Fruit fly (Drosophila melanogaster) whole organism, embryonic: ENCODE results near the gene Adh.

ENCODE experiments used
- Bgb ChIP-seq: fragments of 200-800 bp; sonication (Bioruptor generic); IDR thresholded peaks from 2 replicates; pipeline ENCODE4 v1.3.6; 2022; ENCODE audit warnings: missing biosample characterization, missing genetic modification characterization; ENCODE audit not compliant: partially characterized antibody
- Blimp-1 ChIP-seq: fragments of 200-800 bp; sonication (Bioruptor generic); optimal IDR thresholded peaks from 3 replicates; lab custom pipeline; 2018; ENCODE audit warnings: missing biosample characterization, missing genetic modification characterization, mild to moderate bottlenecking, moderate library complexity, missing genetic modification reagents
- CG10321 ChIP-seq: fragments of 200-800 bp; sonication (Bioruptor generic); IDR thresholded peaks from 2 replicates; pipeline ENCODE4 v1.3.6; 2022; ENCODE audit warnings: missing biosample characterization, missing genetic modification characterization
- CG10366 ChIP-seq: fragments of 200-800 bp; sonication (Bioruptor generic); IDR thresholded peaks from 2 replicates; pipeline ENCODE4 v1.3.6; 2022; ENCODE audit warnings: missing biosample characterization, missing genetic modification characterization
- CG11398 ChIP-seq: fragments of 200-800 bp; sonication (Bioruptor generic); optimal IDR thresholded peaks from 2 replicates; lab custom pipeline; 2016; ENCODE audit warnings: missing biosample characterization, missing genetic modification characterization
- CG1233 ChIP-seq: fragments of 200-800 bp; sonication (Bioruptor generic); optimal IDR thresholded peaks from 4 replicates; lab custom pipeline; 2018; ENCODE audit warnings: missing biosample characterization, mild to moderate bottlenecking, missing genetic modification characterization
- CG13894 ChIP-seq: fragments of 200-800 bp; sonication (Bioruptor generic); optimal IDR thresholded peaks from 3 replicates; lab custom pipeline; 2018; ENCODE audit warnings: missing biosample characterization, mild to moderate bottlenecking, missing genetic modification characterization, moderate library complexity
- CG14710 ChIP-seq: fragments of 200-800 bp; sonication (Bioruptor generic); optimal IDR thresholded peaks from 3 replicates; lab custom pipeline; 2019; ENCODE audit warnings: missing biosample characterization, mild to moderate bottlenecking, missing genetic modification characterization, moderate library complexity
- CG14965 ChIP-seq: fragments of 200-800 bp; sonication (Bioruptor generic); optimal IDR thresholded peaks from 2 replicates; lab custom pipeline; 2016; ENCODE audit warnings: missing biosample characterization, missing genetic modification characterization, borderline replicate concordance
- CG18262 ChIP-seq: fragments of 200-800 bp; optimal IDR thresholded peaks from 3 replicates; lab custom pipeline; 2019; ENCODE audit warnings: missing biosample characterization, mild to moderate bottlenecking, missing genetic modification characterization, moderate library complexity
- CG18619 ChIP-seq: fragments of 200-800 bp; sonication (Bioruptor generic); optimal IDR thresholded peaks from 3 replicates; lab custom pipeline; 2017; ENCODE audit warnings: missing biosample characterization, mild to moderate bottlenecking, missing genetic modification characterization
- CG2120 ChIP-seq: fragments of 200-800 bp; sonication (Bioruptor generic); optimal IDR thresholded peaks from 3 replicates; lab custom pipeline; 2016; ENCODE audit warnings: missing biosample characterization, missing genetic modification characterization
- CG31365 ChIP-seq: fragments of 200-800 bp; sonication (Bioruptor generic); optimal IDR thresholded peaks from 2 replicates; lab custom pipeline; 2018; ENCODE audit warnings: missing biosample characterization, mild to moderate bottlenecking, missing genetic modification characterization
- CG3163 ChIP-seq: fragments of 200-800 bp; sonication (Bioruptor generic); optimal IDR thresholded peaks from 3 replicates; lab custom pipeline; 2016; ENCODE audit warnings: missing biosample characterization, missing genetic modification characterization
- CG3995 ChIP-seq: fragments of 200-800 bp; sonication (Bioruptor generic); optimal IDR thresholded peaks from 3 replicates; lab custom pipeline; 2016; ENCODE audit warnings: missing biosample characterization, missing genetic modification characterization
- CG8765 ChIP-seq: fragments of 200-800 bp; sonication (Bioruptor generic); IDR thresholded peaks from 2 replicates; pipeline ENCODE4 v1.3.6; 2022; ENCODE audit warnings: missing biosample characterization, missing genetic modification characterization
- CG9437 ChIP-seq: fragments of 200-800 bp; sonication (Bioruptor generic); optimal IDR thresholded peaks from 2 replicates; lab custom pipeline; 2018; ENCODE audit warnings: missing biosample characterization, mild to moderate bottlenecking, missing genetic modification characterization
- CG9797 ChIP-seq: fragments of 200-800 bp; sonication (Bioruptor generic); optimal IDR thresholded peaks from 3 replicates; lab custom pipeline; 2018; ENCODE audit warnings: missing biosample characterization, mild to moderate bottlenecking, missing genetic modification characterization
- CoRest ChIP-seq: fragments of 200-800 bp; sonication (Bioruptor generic); optimal IDR thresholded peaks from 3 replicates; lab custom pipeline; 2018; ENCODE audit warnings: missing biosample characterization, mild to moderate bottlenecking, missing genetic modification characterization, moderate library complexity
- D19A ChIP-seq: fragments of 200-800 bp; optimal IDR thresholded peaks from 3 replicates; lab custom pipeline; 2019; ENCODE audit warnings: missing biosample characterization, mild to moderate bottlenecking, missing genetic modification characterization, moderate library complexity
- Dref ChIP-seq: fragments of 200-800 bp; sonication (Bioruptor generic); IDR thresholded peaks from 2 replicates; pipeline ENCODE4 v1.3.6; 2022; ENCODE audit warnings: missing biosample characterization, missing genetic modification characterization
- Fer3 ChIP-seq: fragments of 200-800 bp; sonication (Bioruptor generic); optimal IDR thresholded peaks from 2 replicates; lab custom pipeline; 2018; ENCODE audit warnings: missing biosample characterization, mild to moderate bottlenecking, missing genetic modification characterization, moderate library complexity
- H15 ChIP-seq: fragments of 200-800 bp; sonication (Bioruptor generic); IDR thresholded peaks from 3 replicates; pipeline ENCODE4 v1.3.6; 2022; ENCODE audit warnings: missing biosample characterization, missing genetic modification characterization
- HLH4C ChIP-seq: fragments of 200-800 bp; sonication (Bioruptor generic); IDR thresholded peaks from 3 replicates; pipeline ENCODE4 v1.3.6; 2022; ENCODE audit warnings: missing biosample characterization, missing genetic modification characterization; ENCODE audit not compliant: partially characterized antibody
- Mrtf ChIP-seq: fragments of 200-800 bp; sonication (Bioruptor generic); IDR thresholded peaks from 3 replicates; pipeline ENCODE4 v1.3.6; 2022; ENCODE audit warnings: missing biosample characterization, missing genetic modification characterization
- NC2α ChIP-seq: fragments of 200-800 bp; sonication (Bioruptor generic); optimal IDR thresholded peaks from 2 replicates; lab custom pipeline; 2016; ENCODE audit warnings: missing biosample characterization, missing genetic modification characterization
- Nf-YB ChIP-seq: fragments of 200-800 bp; sonication (Bioruptor generic); optimal IDR thresholded peaks from 3 replicates; lab custom pipeline; 2019; ENCODE audit warnings: missing biosample characterization, mild to moderate bottlenecking, missing genetic modification characterization, moderate library complexity
- Rx ChIP-seq: fragments of 200-800 bp; sonication (Bioruptor generic); IDR thresholded peaks from 2 replicates; pipeline ENCODE4 v1.3.6; 2022; ENCODE audit warnings: missing biosample characterization, missing genetic modification characterization
- Vsx1 ChIP-seq: fragments of 200-800 bp; sonication (Bioruptor generic); optimal IDR thresholded peaks from 2 replicates; lab custom pipeline; 2017; ENCODE audit warnings: missing biosample characterization, mild to moderate bottlenecking, missing genetic modification characterization, missing genetic modification reagents
- YL-1 ChIP-seq: fragments of 200-800 bp; sonication (Bioruptor generic); optimal IDR thresholded peaks from 3 replicates; lab custom pipeline; 2017; ENCODE audit warnings: missing biosample characterization, mild to moderate bottlenecking, missing genetic modification characterization
- bab2 ChIP-seq: fragments of 200-800 bp; sonication (Bioruptor generic); optimal IDR thresholded peaks from 2 replicates; lab custom pipeline; 2016; ENCODE audit warnings: missing biosample characterization, missing genetic modification characterization
- cg ChIP-seq: fragments of 200-800 bp; sonication (Bioruptor generic); optimal IDR thresholded peaks from 3 replicates; lab custom pipeline; 2019; ENCODE audit warnings: missing biosample characterization, mild to moderate bottlenecking, missing genetic modification characterization, moderate library complexity
- crp ChIP-seq, 2 experiments: fragments of 200-800 bp; sonication (Bioruptor generic); optimal IDR thresholded peaks; 2 replicates in 1 of 2; 3 replicates in 1 of 2; lab custom pipeline; 2017; ENCODE audit warnings: missing biosample characterization in 2 of 2, missing genetic modification characterization in 2 of 2, mild to moderate bottlenecking in 1 of 2, moderate library complexity in 1 of 2
- dm ChIP-seq: fragments of 200-800 bp; sonication (Bioruptor generic); optimal IDR thresholded peaks from 3 replicates; lab custom pipeline; 2016; ENCODE audit warnings: missing biosample characterization, missing genetic modification characterization
- en ChIP-seq: fragments of 200-800 bp; sonication (Bioruptor generic); optimal IDR thresholded peaks from 2 replicates; lab custom pipeline; 2016; ENCODE audit warnings: missing biosample characterization, missing genetic modification characterization
- ewg ChIP-seq: fragments of 200-800 bp; sonication (Bioruptor generic); optimal IDR thresholded peaks from 3 replicates; lab custom pipeline; 2017; ENCODE audit warnings: mild to moderate bottlenecking, missing biosample characterization, missing genetic modification reagents, missing genetic modification characterization
- fru ChIP-seq: fragments of >200 bp; optimal IDR thresholded peaks from 2 replicates; lab custom pipeline; 2017
- gem ChIP-seq: fragments of 200-800 bp; sonication (Bioruptor generic); optimal IDR thresholded peaks from 2 replicates; lab custom pipeline; 2019; ENCODE audit warnings: missing biosample characterization, mild to moderate bottlenecking, missing genetic modification characterization, moderate library complexity
- jigr1 ChIP-seq: fragments of 200-800 bp; sonication (Bioruptor generic); IDR thresholded peaks from 3 replicates; pipeline ENCODE4 v1.3.6; 2022; ENCODE audit warnings: missing biosample characterization, missing genetic modification characterization
- nerfin-2 ChIP-seq: fragments of 200-800 bp; sonication (Bioruptor generic); IDR thresholded peaks from 2 replicates; pipeline ENCODE4 v1.3.6; 2022; ENCODE audit warnings: missing biosample characterization, missing genetic modification characterization; ENCODE audit not compliant: partially characterized antibody
- nmo ChIP-seq: fragments of 200-800 bp; sonication (Bioruptor generic); optimal IDR thresholded peaks from 2 replicates; lab custom pipeline; 2018; ENCODE audit warnings: missing biosample characterization, mild to moderate bottlenecking, missing genetic modification characterization, moderate library complexity
- odd ChIP-seq: fragments of 200-800 bp; sonication (Bioruptor generic); optimal IDR thresholded peaks from 2 replicates; lab custom pipeline; 2017; ENCODE audit warnings: missing biosample characterization, mild to moderate bottlenecking, missing genetic modification characterization
- pan ChIP-seq, 4 experiments: fragments of >200 bp in 3 of 4; fragments of 200-800 bp in 1 of 4; sonication (Bioruptor generic) in 1 of 4; optimal IDR thresholded peaks in 3 of 4; IDR thresholded peaks in 1 of 4; 2 replicates each; pipeline versions ENCODE4 v1.3.6 to Lab custom; 2017 to 2022; ENCODE audit warnings: missing biosample characterization in 2 of 4, missing genetic modification characterization in 2 of 4, mixed read lengths in 1 of 4
- phol ChIP-seq: fragments of 200-800 bp; sonication (Bioruptor generic); optimal IDR thresholded peaks from 3 replicates; lab custom pipeline; 2018; ENCODE audit warnings: missing biosample characterization, mild to moderate bottlenecking, missing genetic modification characterization, moderate library complexity
- ssp ChIP-seq: fragments of 200-800 bp; sonication (Bioruptor generic); IDR thresholded peaks from 2 replicates; pipeline ENCODE4 v1.3.6; 2022; ENCODE audit warnings: missing biosample characterization, missing genetic modification characterization
- sug ChIP-seq: fragments of 200-800 bp; optimal IDR thresholded peaks from 2 replicates; lab custom pipeline; 2019; ENCODE audit warnings: missing biosample characterization, mild to moderate bottlenecking, missing genetic modification characterization, moderate library complexity
- twi ChIP-seq: fragments of 200-800 bp; optimal IDR thresholded peaks from 2 replicates; lab custom pipeline; 2019; ENCODE audit warnings: missing biosample characterization, mild to moderate bottlenecking, missing genetic modification characterization, moderate library complexity
- vfl ChIP-seq: fragments of 200-800 bp; sonication (Bioruptor generic); optimal IDR thresholded peaks from 2 replicates; lab custom pipeline; 2016; ENCODE audit warnings: missing biosample characterization, missing genetic modification characterization
- yki ChIP-seq: fragments of >200 bp; optimal IDR thresholded peaks from 3 replicates; lab custom pipeline; 2018

The Adh gene

dm6 chr2L:14614897-14615602 is at the start of gene Adh, which contains the start of gene Adhr (continued):
- TF ChIP-seq Blimp-1 (peak; percentile 79), CG10321 (no peak), phol (tag; lab: Kevin White, UChicago) (peak; percentile 85), CG10366 (GFP tag; lab: Robert Waterston, UW) (peak; percentile 58), CG14965 (GFP tag; lab: Kevin White, UChicago) (no peak), CG18262 (tag; lab: Kevin White, UChicago) (peak; percentile 81), CG3995 (peak; percentile 31), CG14710 (tag; lab: Kevin White, UChicago) (peak; percentile 70), HLH4C (no peak), dm (GFP tag; lab: Kevin White, UChicago) (peak; percentile 50), CG31365 (tag; lab: Kevin White, UChicago) (no peak), CG18619 (peak; percentile 71), CG11398 (GFP tag; lab: Kevin White, UChicago) (peak; percentile 48), sug (tag; lab: Kevin White, UChicago) (peak; percentile 71), YL-1 (GFP tag; lab: Kevin White, UChicago) (no peak), odd (GFP tag; lab: Kevin White, UChicago) (peak; percentile 72), D19A (tag; lab: Kevin White, UChicago) (peak; percentile 69), CoRest (tag; lab: Kevin White, UChicago) (peak; percentile 89), jigr1 (peak; percentile 36; the same call in 1 of the 3 replicates), yki (lab: Kevin White, UChicago) (no peak), Rx (GFP tag; lab: Robert Waterston, UW) (no peak), Mrtf (GFP tag; lab: Robert Waterston, UW) (peak; percentile 67; the same call in 2 of the 3 replicates), Bgb (GFP tag; lab: Robert Waterston, UW) (no peak), CG9797 (GFP tag; lab: Kevin White, UChicago) (no peak), Dref (no peak), pan (optimal IDR thresholded peaks at IDR 0.05; lab: Kevin White, UChicago) (no peak), pan (GFP tag; optimal IDR thresholded peaks at IDR 0.05 in 1 of 2, IDR thresholded peaks at IDR 0.05 in 1 of 2) (peak in 1 of 2 experiments; percentile 69), Fer3 (peak; percentile 80), H15 (GFP tag; lab: Robert Waterston, UW) (0 out of 3 replicates have a peak, but pooled peaks have one; percentile 33), en (GFP tag; lab: Kevin White, UChicago) (peak; percentile 9), CG2120 (GFP tag; lab: Kevin White, UChicago) (peak; percentile 89), CG3163 (peak; percentile 29), twi (tag; lab: Kevin White, UChicago) (peak; percentile 17), CG8765 (no peak), Nf-YB (GFP tag; lab: Kevin White, UChicago) (peak; percentile 61), NC2α (GFP tag; lab: Kevin White, UChicago) (no peak), gem (peak; percentile 93), CG9437 (GFP tag; lab: Kevin White, UChicago) (peak; percentile 74), CG13894 (tag; lab: Kevin White, UChicago) (peak; percentile 67), crp (GFP tag; optimal IDR thresholded peaks at IDR 0.05; lab: Kevin White, UChicago) (no peak), cg (GFP tag; lab: Kevin White, UChicago) (no peak), Vsx1 (GFP tag; lab: Kevin White, UChicago) (peak; percentile 17), CG1233 (GFP tag; lab: Kevin White, UChicago) (peak; percentile 66), bab2 (GFP tag; lab: Kevin White, UChicago) (peak; percentile 82), vfl (GFP tag; lab: Kevin White, UChicago) (peak; percentile 50), ewg (GFP tag; lab: Kevin White, UChicago) (peak; percentile 29), ssp (GFP tag; lab: Robert Waterston, UW) (peak; percentile 46; the same call in 1 of the 2 replicates), nerfin-2 (GFP tag; lab: Robert Waterston, UW) (no peak), fru (lab: Kevin White, UChicago) (no peak), nmo (GFP tag; lab: Kevin White, UChicago) (peak; percentile 82)
